Worm (Caenorhabditis elegans): ENCODE results near the gene W01H2.2.
"Not testable (repeated sequence)": the region's sequence is repeated elsewhere in the genome, so short reads cannot be mapped to it uniquely, and the experiment has no call there.

Gene W01H2.2

ce11 chrX:4208495-4208894 is 9.8 kb downstream of the W01H2.2 start (continued):
- TF ChIP-seq rec-8 (tag; optimal IDR thresholded peaks at IDR 0.05) (no peak), nhr-80 (tag; optimal IDR thresholded peaks at IDR 0.05) (no peak), C17E4.6 (GFP tag; IDR thresholded peaks at IDR 0.05) (no peak), snpc-1.3 (tag; optimal IDR thresholded peaks at IDR 0.05; ENCODE audit: insufficient read depth) (no peak), sdz-38 (tag; optimal IDR thresholded peaks at IDR 0.05) (no peak), nhr-90 (tag; optimal IDR thresholded peaks at IDR 0.05) (no peak), attf-5 (GFP tag; optimal IDR thresholded peaks at IDR 0.05) (no peak)

- not testable (repeated sequence) for TF ChIP-seq aptf-3 (GFP tag; IDR thresholded peaks at IDR 0.05); egl-44 (GFP tag; IDR thresholded peaks at IDR 0.05); chd-7 (tag; optimal IDR thresholded peaks at IDR 0.05)
Measured at ce11 chrX:4207385-4207784, 10.9 kb downstream of the W01H2.2 start, which contains the start of gene F20B6.9. Gene F20B6.9, minus strand, starts transcription at chrX:4207485.

- TF ChIP-seq tbp1 (GFP tag; optimal IDR thresholded peaks at IDR 0.05) (peak; percentile 43), B0261.1 (tag; optimal IDR thresholded peaks at IDR 0.05) (peak; percentile 25), dox-1 (GFP tag; IDR thresholded peaks at IDR 0.05) (peak; percentile 43; the same call in 1 of the 2 replicates), hmg-1.2 (GFP tag; IDR thresholded peaks at IDR 0.05) (0 out of 2 replicates have a peak, but pooled peaks have one; percentile 5), rpc-1 (tag; optimal IDR thresholded peaks at IDR 0.05) (peak; percentile 23), lin-26 (GFP tag; IDR thresholded peaks at IDR 0.05) (0 out of 2 replicates have a peak, but pooled peaks have one; percentile 42)
- TF ChIP-seq rpc-1 (optimal IDR thresholded peaks at IDR 0.05): not testable (repeated sequence)
Measured at ce11 chrX:4204799-4205198, 13.5 kb downstream of the W01H2.2 start.

- TF ChIP-seq dox-1 (GFP tag; IDR thresholded peaks at IDR 0.05) (peak; percentile 43; the same call in 1 of the 2 replicates), lin-26 (GFP tag; IDR thresholded peaks at IDR 0.05) (peak; percentile 57; the same call in 1 of the 2 replicates), B0261.1 (tag; optimal IDR thresholded peaks at IDR 0.05) (peak; percentile 17), madf-6 (GFP tag; IDR thresholded peaks at IDR 0.05) (0 out of 2 replicates have a peak, but pooled peaks have one; percentile 44), hmg-1.2 (GFP tag; IDR thresholded peaks at IDR 0.05) (peak; percentile 38), D2030.7 (GFP tag; IDR thresholded peaks at IDR 0.05) (0 out of 2 replicates have a peak, but pooled peaks have one; percentile 22)
Measured at ce11 chrX:4202881-4203280, 15.4 kb downstream of the W01H2.2 start.

ce11 chrX:4202114-4202513 is 16.1 kb downstream of the W01H2.2 start, which contains the start of gene F20B6.6:
Gene F20B6.6, minus strand, starts transcription at chrX:4202214.
- not testable (repeated sequence) for TF ChIP-seq C06A6.2 (GFP tag; conservative IDR thresholded peaks at IDR 0.05); lin-54 (GFP tag; optimal IDR thresholded peaks at IDR 0.05); ceh-40 (GFP tag; IDR thresholded peaks at IDR 0.05)

ce11 chrX:4199829-4200228 is 18.4 kb downstream of the W01H2.2 start, which contains the start of gene F20B6.5:
Gene F20B6.5, minus strand, starts transcription at chrX:4199929.
- not testable (repeated sequence) for TF ChIP-seq Y67H2A.10 (GFP tag; conservative IDR thresholded peaks at IDR 0.05); tbx-9 (tag; optimal IDR thresholded peaks at IDR 0.05; ENCODE audit: borderline replicate concordance); F39B2.1 (GFP tag; IDR thresholded peaks at IDR 0.05)

- no peak for TF ChIP-seq snpc-1.3 (tag; optimal IDR thresholded peaks at IDR 0.05; ENCODE audit: insufficient read depth)
- TF ChIP-seq sptf-2 (GFP tag; optimal IDR thresholded peaks at IDR 0.05): no peak
- TF ChIP-seq F10E7.11 (tag; optimal IDR thresholded peaks at IDR 0.05): no peak
- TF ChIP-seq ets-4 (GFP tag; optimal IDR thresholded peaks at IDR 0.05): no peak
- no peak for TF ChIP-seq ama-1 (optimal IDR thresholded peaks at IDR 0.05)
- no peak for TF ChIP-seq ama-1 (GFP tag; optimal IDR thresholded peaks at IDR 0.05)
- TF ChIP-seq tlf-1 (GFP tag; optimal IDR thresholded peaks at IDR 0.05): no peak
- TF ChIP-seq somi-1 (GFP tag; optimal IDR thresholded peaks at IDR 0.05): no peak
- no peak for TF ChIP-seq unc-62 (GFP tag; optimal IDR thresholded peaks at IDR 0.05)
- TF ChIP-seq lsl-1 (GFP tag; optimal IDR thresholded peaks at IDR 0.05): no peak
- no peak for TF ChIP-seq C06A6.2 (GFP tag; conservative IDR thresholded peaks at IDR 0.05)
- TF ChIP-seq let-607 (tag; optimal IDR thresholded peaks at IDR 0.05): no peak
- no peak for TF ChIP-seq Y79H2A.3 (GFP tag; conservative IDR thresholded peaks at IDR 0.05)
- TF ChIP-seq F55B11.4 (tag; optimal IDR thresholded peaks at IDR 0.05; ENCODE audit: borderline replicate concordance, insufficient read depth): no peak
- no peak for TF ChIP-seq attf-3 (GFP tag; conservative IDR thresholded peaks at IDR 0.05)
- TF ChIP-seq rec-8 (tag; optimal IDR thresholded peaks at IDR 0.05): no peak
Measured at ce11 chrX:4196431-4196830, 21.8 kb downstream of the W01H2.2 start, which contains the start of gene F20B6.4. Gene F20B6.4, minus strand, starts transcription at chrX:4196531.
